Fruit fly (Drosophila melanogaster) whole organism, prepupa: ENCODE measurements around the gene CG46307.

Experiments
- Blimp-1 ChIP-seq: fragments of 200-800 bp; sonication (Bioruptor generic); optimal IDR thresholded peaks from 3 replicates; lab custom pipeline; 2017; ENCODE audit warnings: missing biosample characterization, missing genetic modification characterization, mild to moderate bottlenecking, moderate library complexity, missing genetic modification reagents
- CG10631 ChIP-seq: fragments of 200-800 bp; sonication (Bioruptor generic); optimal IDR thresholded peaks from 2 replicates; lab custom pipeline; 2016; ENCODE audit warnings: missing biosample characterization, missing genetic modification characterization
- CG10669 ChIP-seq: fragments of 200-800 bp; sonication (Bioruptor generic); optimal IDR thresholded peaks from 3 replicates; lab custom pipeline; 2018; ENCODE audit warnings: missing biosample characterization, mild to moderate bottlenecking, missing genetic modification characterization, moderate library complexity
- CG11762 ChIP-seq: fragments of 200-800 bp; sonication (Bioruptor generic); optimal IDR thresholded peaks from 3 replicates; lab custom pipeline; 2016; ENCODE audit warnings: missing biosample characterization, missing genetic modification characterization; ENCODE audit not compliant: insufficient read depth
- CG11902 ChIP-seq: fragments of 200-800 bp; sonication (Bioruptor generic); optimal IDR thresholded peaks from 3 replicates; lab custom pipeline; 2016; ENCODE audit warnings: missing biosample characterization, missing genetic modification characterization
- CG1621 ChIP-seq: fragments of 200-800 bp; sonication (Bioruptor generic); optimal IDR thresholded peaks from 3 replicates; lab custom pipeline; 2018; ENCODE audit warnings: missing biosample characterization, mild to moderate bottlenecking, missing genetic modification characterization
- CG16779 ChIP-seq: fragments of 200-800 bp; sonication (Bioruptor generic); optimal IDR thresholded peaks from 3 replicates; lab custom pipeline; 2017; ENCODE audit warnings: missing biosample characterization, mild to moderate bottlenecking, missing genetic modification characterization
- CG3032 ChIP-seq: fragments of 200-800 bp; optimal IDR thresholded peaks from 2 replicates; lab custom pipeline; 2019; ENCODE audit warnings: missing biosample characterization, mild to moderate bottlenecking, missing genetic modification characterization, moderate library complexity
- CG31627 ChIP-seq: fragments of 200-800 bp; sonication (Bioruptor generic); optimal IDR thresholded peaks from 3 replicates; lab custom pipeline; 2016; ENCODE audit warnings: missing biosample characterization, missing genetic modification characterization
- CG32006 ChIP-seq: fragments of 200-800 bp; sonication (Bioruptor generic); optimal IDR thresholded peaks from 3 replicates; lab custom pipeline; 2017; ENCODE audit warnings: missing biosample characterization, mild to moderate bottlenecking, missing genetic modification characterization
- CG3919 ChIP-seq: fragments of 200-800 bp; sonication (Bioruptor generic); optimal IDR thresholded peaks from 3 replicates; lab custom pipeline; 2016; ENCODE audit warnings: missing biosample characterization, missing genetic modification characterization
- CG4318 ChIP-seq: fragments of 200-800 bp; sonication (Bioruptor generic); optimal IDR thresholded peaks from 3 replicates; lab custom pipeline; 2017; ENCODE audit warnings: missing biosample characterization, mild to moderate bottlenecking, missing genetic modification characterization
- CG6163 ChIP-seq: fragments of 200-800 bp; sonication (Bioruptor generic); IDR thresholded peaks from 3 replicates; pipeline ENCODE4 v1.3.6; 2022; ENCODE audit warnings: missing biosample characterization, missing genetic modification characterization
- CG6276 ChIP-seq: fragments of 200-800 bp; sonication (Bioruptor generic); optimal IDR thresholded peaks from 2 replicates; lab custom pipeline; 2017; ENCODE audit warnings: missing biosample characterization, mild to moderate bottlenecking, missing genetic modification characterization
- CG6792 ChIP-seq: fragments of 200-800 bp; sonication (Bioruptor generic); optimal IDR thresholded peaks from 3 replicates; lab custom pipeline; 2016; ENCODE audit warnings: missing biosample characterization, missing genetic modification characterization
- CG6808 ChIP-seq: fragments of 200-800 bp; sonication (Bioruptor generic); optimal IDR thresholded peaks from 3 replicates; lab custom pipeline; 2017; ENCODE audit warnings: missing biosample characterization, missing genetic modification characterization, mild to moderate bottlenecking, moderate library complexity, missing genetic modification reagents
- CG6854 ChIP-seq: fragments of 200-800 bp; sonication (Bioruptor generic); optimal IDR thresholded peaks from 2 replicates; lab custom pipeline; 2017; ENCODE audit warnings: missing biosample characterization, mild to moderate bottlenecking, missing genetic modification characterization
- CG7368 ChIP-seq: fragments of 200-800 bp; sonication (Bioruptor generic); optimal IDR thresholded peaks from 3 replicates; lab custom pipeline; 2016; ENCODE audit warnings: missing biosample characterization, missing genetic modification characterization
- CG8119 ChIP-seq: fragments of 200-800 bp; sonication (Bioruptor generic); IDR thresholded peaks from 3 replicates; pipeline ENCODE4 v1.3.6; 2022; ENCODE audit warnings: missing biosample characterization, missing genetic modification characterization
- CG8319 ChIP-seq: fragments of 200-800 bp; sonication (Bioruptor generic); optimal IDR thresholded peaks from 3 replicates; lab custom pipeline; 2016; ENCODE audit warnings: missing biosample characterization, missing genetic modification characterization
- CG8632 ChIP-seq: fragments of 200-800 bp; sonication (Bioruptor generic); optimal IDR thresholded peaks from 3 replicates; lab custom pipeline; 2016; ENCODE audit warnings: missing biosample characterization, missing genetic modification characterization
- CG9139 ChIP-seq: fragments of 200-800 bp; sonication (Bioruptor generic); optimal IDR thresholded peaks from 3 replicates; lab custom pipeline; 2017; ENCODE audit warnings: missing biosample characterization, mild to moderate bottlenecking, missing genetic modification characterization
- Eip75B ChIP-seq: fragments of 200-800 bp; sonication (Bioruptor generic); optimal IDR thresholded peaks from 3 replicates; lab custom pipeline; 2016; ENCODE audit warnings: missing biosample characterization, missing genetic modification characterization
- Eip78C ChIP-seq: fragments of 200-800 bp; sonication (Bioruptor generic); peaks from one replicate; lab custom pipeline; 2016; ENCODE audit warnings: missing biosample characterization, missing genetic modification characterization
- Ets21C ChIP-seq: fragments of 200-800 bp; sonication (Bioruptor generic); optimal IDR thresholded peaks from 3 replicates; lab custom pipeline; 2016; ENCODE audit warnings: missing biosample characterization, missing genetic modification characterization
- Ets96B ChIP-seq: fragments of 200-800 bp; optimal IDR thresholded peaks from 2 replicates; lab custom pipeline; 2019; ENCODE audit warnings: missing biosample characterization, mild to moderate bottlenecking, missing genetic modification characterization, moderate library complexity
- Hr38 ChIP-seq: sonication (Bioruptor generic); optimal IDR thresholded peaks from 2 replicates; lab custom pipeline; 2016; ENCODE audit warnings: missing biosample characterization, missing genetic modification characterization
- Hr39 ChIP-seq: fragments of 200-800 bp; sonication (Bioruptor generic); optimal IDR thresholded peaks from 2 replicates; lab custom pipeline; 2016; ENCODE audit warnings: missing biosample characterization, missing genetic modification characterization
- Hr4 ChIP-seq: fragments of 200-800 bp; sonication (Bioruptor generic); optimal IDR thresholded peaks from 3 replicates; lab custom pipeline; 2016; ENCODE audit warnings: missing biosample characterization, missing genetic modification characterization
- Met ChIP-seq: fragments of 200-800 bp; sonication (Bioruptor generic); optimal IDR thresholded peaks from 3 replicates; lab custom pipeline; 2016; ENCODE audit warnings: missing biosample characterization, missing genetic modification characterization
- OdsH ChIP-seq: fragments of 200-800 bp; sonication (Bioruptor generic); optimal IDR thresholded peaks from 3 replicates; lab custom pipeline; 2016; ENCODE audit warnings: missing biosample characterization, missing genetic modification characterization
- Smox ChIP-seq: fragments of 200-800 bp; sonication (Bioruptor generic); optimal IDR thresholded peaks from 3 replicates; lab custom pipeline; 2016; ENCODE audit warnings: missing biosample characterization, missing genetic modification characterization
- Sox102F ChIP-seq: fragments of 200-800 bp; sonication (Bioruptor generic); optimal IDR thresholded peaks from 2 replicates; lab custom pipeline; 2016; ENCODE audit warnings: missing biosample characterization, mild to moderate bottlenecking, missing genetic modification characterization
- Sox14 ChIP-seq: fragments of 200-800 bp; sonication (Bioruptor generic); optimal IDR thresholded peaks from 3 replicates; lab custom pipeline; 2016; ENCODE audit warnings: missing biosample characterization, missing genetic modification characterization
- Sox15 ChIP-seq: fragments of 200-800 bp; sonication (Bioruptor generic); optimal IDR thresholded peaks from 3 replicates; lab custom pipeline; 2016; ENCODE audit warnings: missing biosample characterization, missing genetic modification characterization
- cyc ChIP-seq: fragments of 200-800 bp; sonication (Bioruptor generic); optimal IDR thresholded peaks from 3 replicates; lab custom pipeline; 2016; ENCODE audit warnings: missing biosample characterization, missing genetic modification characterization
- dac ChIP-seq: fragments of 200-800 bp; sonication (Bioruptor generic); optimal IDR thresholded peaks from 2 replicates; lab custom pipeline; 2017; ENCODE audit warnings: missing biosample characterization, mild to moderate bottlenecking, missing genetic modification characterization
- dsx ChIP-seq: fragments of 200-800 bp; optimal IDR thresholded peaks from 3 replicates; lab custom pipeline; 2019; ENCODE audit warnings: missing biosample characterization, mild to moderate bottlenecking, missing genetic modification characterization, moderate library complexity; ENCODE audit not compliant: poor library complexity, severe bottlenecking
- esn ChIP-seq: fragments of 200-800 bp; sonication (Bioruptor generic); optimal IDR thresholded peaks from 2 replicates; lab custom pipeline; 2016; ENCODE audit warnings: missing biosample characterization, mild to moderate bottlenecking, missing genetic modification characterization, moderate library complexity
- fd85E ChIP-seq: fragments of 200-800 bp; sonication (Bioruptor generic); optimal IDR thresholded peaks from 3 replicates; lab custom pipeline; 2016; ENCODE audit warnings: missing biosample characterization, missing genetic modification characterization
- fkh ChIP-seq: fragments of 200-800 bp; sonication (Bioruptor generic); optimal IDR thresholded peaks from 3 replicates; lab custom pipeline; 2017; ENCODE audit warnings: missing biosample characterization, mild to moderate bottlenecking, missing genetic modification characterization, moderate library complexity
- lz ChIP-seq: fragments of 200-800 bp; sonication (Bioruptor generic); optimal IDR thresholded peaks from 3 replicates; lab custom pipeline; 2016; ENCODE audit warnings: missing biosample characterization, missing genetic modification characterization
- net ChIP-seq: fragments of 200-800 bp; sonication (Bioruptor generic); optimal IDR thresholded peaks from 3 replicates; lab custom pipeline; 2016; ENCODE audit warnings: missing biosample characterization, missing genetic modification characterization
- salr ChIP-seq, 2 experiments: fragments of 200-800 bp; sonication (Bioruptor generic); optimal IDR thresholded peaks; 3 replicates each; lab custom pipeline; 2016 to 2018; ENCODE audit warnings: missing biosample characterization in 2 of 2, missing genetic modification characterization in 2 of 2, mild to moderate bottlenecking in 1 of 2
- spab ChIP-seq: fragments of 200-800 bp; sonication (Bioruptor generic); optimal IDR thresholded peaks from 2 replicates; lab custom pipeline; 2017; ENCODE audit warnings: missing biosample characterization, mild to moderate bottlenecking, missing genetic modification characterization, missing genetic modification reagents
- ss ChIP-seq, 2 experiments: fragments of 200-800 bp; sonication (Bioruptor generic); optimal IDR thresholded peaks; 2 replicates in 1 of 2; 3 replicates in 1 of 2; lab custom pipeline; 2017 to 2018; ENCODE audit warnings: mild to moderate bottlenecking in 2 of 2, missing biosample characterization in 2 of 2, missing genetic modification characterization in 2 of 2, moderate library complexity in 1 of 2
- svp ChIP-seq: fragments of 200-800 bp; sonication (Bioruptor generic); peaks from one replicate; lab custom pipeline; 2016; ENCODE audit warnings: missing biosample characterization, missing genetic modification characterization
- topi ChIP-seq: fragments of 200-800 bp; sonication (Bioruptor generic); optimal IDR thresholded peaks from 3 replicates; lab custom pipeline; 2016; ENCODE audit warnings: missing biosample characterization, missing genetic modification characterization
- vri ChIP-seq: fragments of 200-800 bp; sonication (Bioruptor generic); optimal IDR thresholded peaks from 3 replicates; lab custom pipeline; 2016; ENCODE audit warnings: missing biosample characterization, mild to moderate bottlenecking, missing genetic modification characterization

Gene CG46307

DNA sequence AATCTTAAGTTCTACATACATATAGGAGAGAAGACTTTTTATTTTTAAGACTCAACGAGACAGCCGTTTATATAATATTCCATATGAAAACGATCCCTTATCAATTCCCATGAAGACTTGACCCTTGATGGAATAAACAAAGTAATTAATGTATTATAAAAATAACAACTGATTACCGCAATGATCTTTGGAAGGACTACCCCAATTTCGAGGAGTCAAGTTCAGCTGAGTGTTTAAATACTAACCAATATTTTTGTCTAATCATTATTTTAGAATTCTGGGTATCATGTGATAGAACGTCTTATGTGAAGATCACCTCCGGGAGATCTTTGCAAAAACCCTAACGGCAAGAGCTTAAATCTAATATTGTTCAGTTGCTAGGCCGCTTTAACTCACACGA lies 6.5 kb upstream of the CG46307 start (continued):
- TF ChIP-seq CG8319 (GFP tag; lab: Kevin White, UChicago) (no peak), lz (GFP tag; lab: Kevin White, UChicago) (no peak)
- TF ChIP-seq, all 60 proteins: peak for 3

dm6 chr2L:21102399-21103108 lies 1.8 kb upstream of the CG46307 start, which contains the start of gene CG9257:
Gene CG9257 (plus strand): TSS chr2L:21102743.
- TF ChIP-seq CG6792 (GFP tag; lab: Kevin White, UChicago) = no peak
- TF ChIP-seq OdsH = no peak
- no peak for TF ChIP-seq CG9139
- no peak for TF ChIP-seq CG6163
- peak; percentile 48 for TF ChIP-seq esn
- TF ChIP-seq CG16779 (tag; lab: Kevin White, UChicago) = no peak
- no peak for TF ChIP-seq Ets96B
- TF ChIP-seq salr (GFP tag; optimal IDR thresholded peaks at IDR 0.05; lab: Kevin White, UChicago) = no peak
- TF ChIP-seq Met = no peak
- no peak for TF ChIP-seq CG8632
- TF ChIP-seq Hr4 (GFP tag; lab: Kevin White, UChicago) = no peak
- no peak for TF ChIP-seq spab (GFP tag; lab: Kevin White, UChicago)
- peak; percentile 40 for TF ChIP-seq CG1621 (tag; lab: Kevin White, UChicago)
- no peak for TF ChIP-seq topi (GFP tag; lab: Kevin White, UChicago)
- peak; percentile 3 for TF ChIP-seq CG10631 (GFP tag; lab: Kevin White, UChicago)
- no peak for TF ChIP-seq CG4318 (GFP tag; lab: Kevin White, UChicago)
- no peak for TF ChIP-seq CG32006 (GFP tag; lab: Kevin White, UChicago)
- no peak for TF ChIP-seq net (GFP tag; lab: Kevin White, UChicago)
- no peak for TF ChIP-seq dsx (GFP tag; lab: Kevin White, UChicago)
- no peak for TF ChIP-seq CG6808 (GFP tag; lab: Kevin White, UChicago)
- no peak for TF ChIP-seq Sox102F
- no peak for TF ChIP-seq Smox (GFP tag; lab: Kevin White, UChicago)
- TF ChIP-seq Eip75B (GFP tag; lab: Kevin White, UChicago) = no peak
- TF ChIP-seq CG6276 (GFP tag; lab: Kevin White, UChicago) = no peak
- no peak for TF ChIP-seq Sox15
- TF ChIP-seq Blimp-1 (GFP tag; lab: Kevin White, UChicago) = no peak
- no peak for TF ChIP-seq CG11902
- TF ChIP-seq vri (GFP tag; lab: Kevin White, UChicago) = no peak
- no peak for TF ChIP-seq lz (GFP tag; lab: Kevin White, UChicago)
- peak; percentile 20 for TF ChIP-seq Hr39
- no peak for TF ChIP-seq CG3919
- no peak for TF ChIP-seq CG3032
- TF ChIP-seq CG10669 (GFP tag; lab: Kevin White, UChicago) = no peak
- no peak for TF ChIP-seq fd85E (GFP tag; lab: Kevin White, UChicago)
- TF ChIP-seq CG7368 (GFP tag; lab: Kevin White, UChicago) = no peak
- no peak for TF ChIP-seq cyc
- no peak for TF ChIP-seq CG11762 (GFP tag; lab: Kevin White, UChicago)
- TF ChIP-seq ss (GFP tag; optimal IDR thresholded peaks at IDR 0.05; lab: Kevin White, UChicago) = no peak
- no peak for TF ChIP-seq fkh (GFP tag; lab: Kevin White, UChicago)
- no peak for TF ChIP-seq svp
- no peak for TF ChIP-seq CG8319 (GFP tag; lab: Kevin White, UChicago)
- peak; percentile 18 for TF ChIP-seq Sox14
- TF ChIP-seq Hr38 (GFP tag; lab: Kevin White, UChicago) = no peak
- no peak for TF ChIP-seq CG8119
- TF ChIP-seq CG31627 (GFP tag; lab: Kevin White, UChicago) = peak; percentile 13
- peak; percentile 24 for TF ChIP-seq Eip78C
- no peak for TF ChIP-seq CG6854 (GFP tag; lab: Kevin White, UChicago)
- TF ChIP-seq dac (GFP tag; lab: Kevin White, UChicago) = no peak
- no peak for TF ChIP-seq Ets21C
